Fruit fly (Drosophila melanogaster) Kc167 (cell line): ENCODE results near the gene CG9289.

ENCODE experiments used
- Myc ChIP-seq: fragments of >200 bp; optimal IDR thresholded peaks from 2 replicates; lab custom pipeline; 2017; ENCODE audit warnings: missing external identifiers
- Sin3A ChIP-seq: fragments of >200 bp; optimal IDR thresholded peaks from 2 replicates; lab custom pipeline; 2018; ENCODE audit warnings: missing external identifiers
- h ChIP-seq: fragments of >200 bp; optimal IDR thresholded peaks from 3 replicates; lab custom pipeline; 2018; ENCODE audit warnings: missing external identifiers
- insv ChIP-seq: fragments of >200 bp; optimal IDR thresholded peaks from 3 replicates; lab custom pipeline; 2018; ENCODE audit warnings: missing external identifiers
- psq ChIP-seq: fragments of >200 bp; optimal IDR thresholded peaks from 2 replicates; lab custom pipeline; 2017; ENCODE audit warnings: missing external identifiers
- ttk ChIP-seq: sonication (Bioruptor generic); optimal IDR thresholded peaks from 2 replicates; lab custom pipeline; 2017; ENCODE audit warnings: missing external identifiers

- TF ChIP-seq h (lab: Kevin White, UChicago) (no peak), ttk (lab: Kevin White, UChicago) (no peak), psq (lab: Kevin White, UChicago) (no peak), Sin3A (no peak), Myc (no peak), insv (lab: Kevin White, UChicago) (no peak)
Observed at dm6 chr2L:8659549-8659948, 24.6 kb downstream of the CG9289 start.
